Fruit fly (Drosophila melanogaster) whole organism, embryonic: ENCODE results near the gene Sgs5bis.

Source experiments
- Atf-2 ChIP-seq: fragments of 200-800 bp; sonication (Bioruptor generic); optimal IDR thresholded peaks from 2 replicates; lab custom pipeline; 2016; ENCODE audit warnings: missing biosample characterization, missing genetic modification characterization
- Bdp1 ChIP-seq: fragments of 200-800 bp; sonication (Bioruptor generic); optimal IDR thresholded peaks from 3 replicates; lab custom pipeline; 2016; ENCODE audit warnings: missing biosample characterization, missing genetic modification characterization
- CG11504 ChIP-seq: fragments of 200-800 bp; sonication (Bioruptor generic); optimal IDR thresholded peaks from 3 replicates; lab custom pipeline; 2019; ENCODE audit warnings: missing biosample characterization, mild to moderate bottlenecking, missing genetic modification characterization, moderate library complexity
- CG13894 ChIP-seq: fragments of 200-800 bp; sonication (Bioruptor generic); optimal IDR thresholded peaks from 3 replicates; lab custom pipeline; 2018; ENCODE audit warnings: missing biosample characterization, mild to moderate bottlenecking, missing genetic modification characterization, moderate library complexity
- CG17359 ChIP-seq: fragments of 200-800 bp; sonication (Bioruptor generic); optimal IDR thresholded peaks from 3 replicates; lab custom pipeline; 2018; ENCODE audit warnings: missing biosample characterization, mild to moderate bottlenecking, missing genetic modification characterization, moderate library complexity
- CG17361 ChIP-seq: fragments of 200-800 bp; sonication (Bioruptor generic); IDR thresholded peaks from 3 replicates; pipeline ENCODE4 v1.3.6; 2022; ENCODE audit warnings: missing biosample characterization, missing genetic modification characterization
- CG17912 ChIP-seq: fragments of 200-800 bp; sonication (Bioruptor generic); optimal IDR thresholded peaks from 2 replicates; lab custom pipeline; 2018; ENCODE audit warnings: missing biosample characterization, mild to moderate bottlenecking, missing genetic modification characterization
- CG2202 ChIP-seq: fragments of 200-800 bp; sonication (Bioruptor generic); optimal IDR thresholded peaks from 2 replicates; lab custom pipeline; 2018; ENCODE audit warnings: missing biosample characterization, mild to moderate bottlenecking, missing genetic modification characterization
- CG4328 ChIP-seq: fragments of 200-800 bp; sonication (Bioruptor generic); optimal IDR thresholded peaks from 3 replicates; lab custom pipeline; 2017; ENCODE audit warnings: missing biosample characterization, missing genetic modification reagents, missing genetic modification characterization
- CG6813 ChIP-seq: fragments of 200-800 bp; sonication (Bioruptor generic); optimal IDR thresholded peaks from 2 replicates; lab custom pipeline; 2017; ENCODE audit warnings: missing biosample characterization, missing genetic modification characterization, mild to moderate bottlenecking, moderate library complexity, missing genetic modification reagents
- CG8924 ChIP-seq: fragments of 200-800 bp; optimal IDR thresholded peaks from 3 replicates; lab custom pipeline; 2019; ENCODE audit warnings: missing biosample characterization, mild to moderate bottlenecking, missing genetic modification characterization, moderate library complexity
- CG9727 ChIP-seq: fragments of 200-800 bp; sonication (Bioruptor generic); optimal IDR thresholded peaks from 3 replicates; lab custom pipeline; 2017; ENCODE audit warnings: missing biosample characterization, mild to moderate bottlenecking, missing genetic modification characterization
- CoRest ChIP-seq: fragments of 200-800 bp; sonication (Bioruptor generic); optimal IDR thresholded peaks from 3 replicates; lab custom pipeline; 2018; ENCODE audit warnings: missing biosample characterization, mild to moderate bottlenecking, missing genetic modification characterization, moderate library complexity
- Ets65A ChIP-seq: fragments of 200-800 bp; sonication (Bioruptor generic); peaks from one replicate; lab custom pipeline; 2016; ENCODE audit warnings: missing biosample characterization, missing genetic modification characterization
- Fer1 ChIP-seq: fragments of 200-800 bp; sonication (Bioruptor generic); optimal IDR thresholded peaks from 2 replicates; lab custom pipeline; 2017; ENCODE audit warnings: missing biosample characterization, mild to moderate bottlenecking, missing genetic modification characterization
- Hr51 ChIP-seq, 2 experiments: fragments of 200-800 bp; sonication (Bioruptor generic); optimal IDR thresholded peaks; 2 replicates in 1 of 2; 3 replicates in 1 of 2; lab custom pipeline; 2016 to 2018; ENCODE audit warnings: missing biosample characterization in 2 of 2, missing genetic modification characterization in 2 of 2, mild to moderate bottlenecking in 1 of 2, moderate library complexity in 1 of 2
- Hr78 ChIP-seq, 2 experiments: fragments of 200-800 bp in 1 of 2; fragments of >200 bp in 1 of 2; sonication (Bioruptor generic) in 1 of 2; optimal IDR thresholded peaks; 2 replicates each; lab custom pipeline; 2017 to 2019; ENCODE audit warnings: missing biosample characterization in 2 of 2, missing genetic modification characterization in 2 of 2, mild to moderate bottlenecking in 1 of 2, moderate library complexity in 1 of 2
- Mrtf ChIP-seq: fragments of 200-800 bp; sonication (Bioruptor generic); IDR thresholded peaks from 3 replicates; pipeline ENCODE4 v1.3.6; 2022; ENCODE audit warnings: missing biosample characterization, missing genetic modification characterization
- Nf-YB ChIP-seq: fragments of 200-800 bp; sonication (Bioruptor generic); optimal IDR thresholded peaks from 3 replicates; lab custom pipeline; 2019; ENCODE audit warnings: missing biosample characterization, mild to moderate bottlenecking, missing genetic modification characterization, moderate library complexity
- Pdp1 ChIP-seq, 2 experiments: fragments of 200-800 bp; sonication (Bioruptor generic); optimal IDR thresholded peaks; 3 replicates each; lab custom pipeline; 2016; ENCODE audit warnings: missing biosample characterization in 2 of 2, missing genetic modification characterization in 2 of 2, mild to moderate bottlenecking in 1 of 2, moderate library complexity in 1 of 2
- abd-A ChIP-seq: fragments of 200-800 bp; sonication (Bioruptor generic); optimal IDR thresholded peaks from 3 replicates; lab custom pipeline; 2019; ENCODE audit warnings: missing biosample characterization, mild to moderate bottlenecking, missing genetic modification characterization, moderate library complexity
- ato ChIP-seq: fragments of 200-800 bp; sonication (Bioruptor generic); IDR thresholded peaks from 2 replicates; pipeline ENCODE4 v1.3.6; 2022; ENCODE audit warnings: missing biosample characterization, missing genetic modification characterization; ENCODE audit not compliant: partially characterized antibody
- bab2 ChIP-seq: fragments of 200-800 bp; sonication (Bioruptor generic); optimal IDR thresholded peaks from 2 replicates; lab custom pipeline; 2016; ENCODE audit warnings: missing biosample characterization, missing genetic modification characterization
- chm ChIP-seq: fragments of 200-800 bp; sonication (Bioruptor generic); IDR thresholded peaks from 2 replicates; pipeline ENCODE4 v1.3.6; 2022; ENCODE audit warnings: missing biosample characterization, missing genetic modification characterization
- crol ChIP-seq: fragments of 200-800 bp; sonication (Bioruptor generic); IDR thresholded peaks from 2 replicates; pipeline ENCODE4 v1.3.6; 2022; ENCODE audit warnings: missing biosample characterization, missing genetic modification characterization
- ewg ChIP-seq: fragments of 200-800 bp; sonication (Bioruptor generic); optimal IDR thresholded peaks from 3 replicates; lab custom pipeline; 2017; ENCODE audit warnings: mild to moderate bottlenecking, missing biosample characterization, missing genetic modification reagents, missing genetic modification characterization
- exex ChIP-seq: fragments of 200-800 bp; sonication (Bioruptor generic); optimal IDR thresholded peaks from 4 replicates; lab custom pipeline; 2018; ENCODE audit warnings: missing biosample characterization, mild to moderate bottlenecking, missing genetic modification characterization, moderate library complexity
- fu2 ChIP-seq: fragments of 200-800 bp; sonication (Bioruptor generic); optimal IDR thresholded peaks from 2 replicates; lab custom pipeline; 2016; ENCODE audit warnings: missing biosample characterization, missing genetic modification characterization
- gem ChIP-seq: fragments of 200-800 bp; sonication (Bioruptor generic); optimal IDR thresholded peaks from 2 replicates; lab custom pipeline; 2019; ENCODE audit warnings: missing biosample characterization, mild to moderate bottlenecking, missing genetic modification characterization, moderate library complexity
- nmo ChIP-seq: fragments of 200-800 bp; sonication (Bioruptor generic); optimal IDR thresholded peaks from 2 replicates; lab custom pipeline; 2018; ENCODE audit warnings: missing biosample characterization, mild to moderate bottlenecking, missing genetic modification characterization, moderate library complexity
- nom ChIP-seq: fragments of 200-800 bp; sonication (Bioruptor generic); optimal IDR thresholded peaks from 2 replicates; lab custom pipeline; 2017; ENCODE audit warnings: missing biosample characterization, missing genetic modification characterization, mild to moderate bottlenecking, moderate library complexity, missing genetic modification reagents
- org-1 ChIP-seq: fragments of 200-800 bp; sonication (Bioruptor generic); optimal IDR thresholded peaks from 2 replicates; lab custom pipeline; 2017; ENCODE audit warnings: missing biosample characterization, missing genetic modification characterization
- sd ChIP-seq: fragments of 200-800 bp; sonication (Bioruptor generic); optimal IDR thresholded peaks from 3 replicates; lab custom pipeline; 2018; ENCODE audit warnings: missing biosample characterization, mild to moderate bottlenecking, missing genetic modification characterization, moderate library complexity
- slbo ChIP-seq: fragments of 200-800 bp; sonication (Bioruptor generic); IDR thresholded peaks from 2 replicates; pipeline ENCODE4 v1.3.6; 2022; ENCODE audit warnings: missing biosample characterization, missing genetic modification characterization
- so ChIP-seq: fragments of 200-800 bp; sonication (Bioruptor generic); IDR thresholded peaks from 3 replicates; pipeline ENCODE4 v1.3.6; 2022; ENCODE audit warnings: missing biosample characterization, missing genetic modification characterization
- vvl ChIP-seq: fragments of 200-800 bp; sonication (Bioruptor generic); IDR thresholded peaks from 2 replicates; pipeline ENCODE4 v1.3.6; 2022; ENCODE audit warnings: missing biosample characterization, missing genetic modification characterization

The Sgs5bis gene

DNA sequence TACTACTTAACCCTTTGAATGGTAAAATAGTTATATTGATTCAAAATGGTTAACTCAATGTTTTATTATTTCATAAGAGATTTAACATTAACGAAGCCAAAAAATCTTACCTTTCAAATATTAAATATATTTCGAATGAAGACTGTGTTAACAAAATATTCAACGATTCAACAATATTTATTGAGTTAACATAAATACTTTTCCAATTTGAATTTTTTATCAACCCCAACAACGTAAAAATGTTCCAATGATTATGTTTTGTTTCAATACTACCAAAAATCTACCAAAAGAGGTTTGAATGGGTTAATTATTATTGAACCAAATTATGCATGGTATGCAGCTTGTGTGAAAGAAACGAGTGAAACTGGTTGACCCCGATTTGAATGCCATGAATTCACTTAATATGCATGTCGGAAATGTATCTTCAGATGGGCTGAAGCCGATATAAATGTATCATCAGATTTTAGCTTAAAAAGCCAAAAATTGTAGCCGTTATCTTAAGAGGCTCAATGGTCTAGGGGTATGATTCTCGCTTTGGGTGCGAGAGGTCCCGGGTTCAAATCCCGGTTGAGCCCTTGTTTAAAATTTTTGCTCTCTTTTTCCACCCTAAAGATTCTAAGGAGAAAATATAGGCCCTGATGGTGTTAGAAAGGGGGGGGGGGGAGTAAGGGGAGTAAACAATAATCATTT, 37.1 kb downstream of the Sgs5bis start (continued):
- TF ChIP-seq Nf-YB (GFP tag; lab: Kevin White, UChicago) (no peak), CG17361 (GFP tag; lab: Robert Waterston, UW) (peak; percentile 31; the same call in 1 of the 3 replicates), CG9727 (GFP tag; lab: Kevin White, UChicago) (no peak), Hr78 (GFP tag; optimal IDR thresholded peaks at IDR 0.05; lab: Kevin White, UChicago) (peak in 1 of 2 experiments; percentile 32), Hr51 (GFP tag; optimal IDR thresholded peaks at IDR 0.05; lab: Kevin White, UChicago) (peak in 1 of 2 experiments; percentile 18), Mrtf (GFP tag; lab: Robert Waterston, UW) (no peak), Bdp1 (peak; percentile 82), Fer1 (no peak), vvl (GFP tag; lab: Robert Waterston, UW) (peak; percentile 69), nom (GFP tag; lab: Kevin White, UChicago) (no peak), ato (GFP tag; lab: Robert Waterston, UW) (0 out of 2 replicates have a peak, but pooled peaks have one; percentile 7), fu2 (GFP tag; lab: Kevin White, UChicago) (no peak), CG8924 (tag; lab: Kevin White, UChicago) (peak; percentile 16), CG2202 (tag; lab: Kevin White, UChicago) (no peak), CoRest (tag; lab: Kevin White, UChicago) (peak; percentile 1), so (GFP tag; lab: Robert Waterston, UW) (no peak), CG17912 (no peak), sd (tag; lab: Kevin White, UChicago) (peak; percentile 93), org-1 (GFP tag; lab: Kevin White, UChicago) (no peak), chm (GFP tag; lab: Robert Waterston, UW) (no peak), slbo (no peak), Pdp1 (GFP tag; optimal IDR thresholded peaks at IDR 0.05; lab: Kevin White, UChicago) (no peak), CG17359 (peak; percentile 37), exex (tag; lab: Kevin White, UChicago) (no peak), ewg (GFP tag; lab: Kevin White, UChicago) (no peak), CG6813 (no peak), gem (tag; lab: Kevin White, UChicago) (peak; percentile 16), bab2 (GFP tag; lab: Kevin White, UChicago) (no peak), nmo (GFP tag; lab: Kevin White, UChicago) (peak; percentile 38), CG11504 (peak; percentile 33), CG4328 (GFP tag; lab: Kevin White, UChicago) (no peak)
- TF ChIP-seq, all 482 proteins: peak for 31

DNA sequence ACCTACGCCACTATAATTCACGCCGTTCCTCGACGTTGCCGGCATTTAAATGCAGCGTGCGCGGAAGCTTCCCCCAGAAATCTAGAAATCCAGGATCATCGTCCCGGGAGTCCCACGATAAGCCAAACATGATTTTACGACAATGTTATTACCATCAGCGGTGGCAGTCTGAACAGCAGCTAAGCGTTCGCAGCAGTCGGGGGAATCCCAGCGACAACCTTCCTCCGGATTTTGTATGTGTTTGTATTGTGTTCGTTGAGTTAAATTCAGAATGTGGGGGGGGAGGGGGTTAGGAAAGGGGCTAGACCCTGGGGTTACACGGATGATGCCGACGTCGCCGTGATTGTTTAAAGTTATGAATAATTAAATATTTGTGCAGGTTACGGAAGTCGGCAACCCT, 49.8 kb downstream of the Sgs5bis start:
- TF ChIP-seq CG13894 (tag; lab: Kevin White, UChicago) (peak; percentile 52), Ets65A (GFP tag; lab: Kevin White, UChicago) (peak; percentile 73), org-1 (GFP tag; lab: Kevin White, UChicago) (no peak), abd-A (tag; lab: Kevin White, UChicago) (peak; percentile 5), Atf-2 (GFP tag; lab: Kevin White, UChicago) (no peak), crol (GFP tag; lab: Robert Waterston, UW) (0 out of 2 replicates have a peak, but pooled peaks have one; percentile 42), CG17359 (no peak)
